Worm (Caenorhabditis elegans): Measurements from ENCODE around the gene F22H10.3.

- TF ChIP-seq elt-2 (tag; optimal IDR thresholded peaks at IDR 0.05) (no peak), dve-1 (tag; optimal IDR thresholded peaks at IDR 0.05) (no peak), hlh-8 (tag; optimal IDR thresholded peaks at IDR 0.05) (no peak)
Observed at ce11 chrX:16671234-16671633, 6.3 kb downstream of the F22H10.3 start.

Measured in whole organism, late embryonic.